In genomic region chr2L:12694823-12695420, dm6 we compare ENCODE assay signal across 1 fruit fly cellular context.
TF ChIP-seq lines count a peak whose summit lies in the region.

Gene IFT43 (minus strand): TSS chr2L:12694988.
Gene PICK1 (plus strand): TSS chr2L:12695033.

TF ChIP-seq in whole organism, embryonic, 481 proteins besides CTCF, POLR2A, EP300 and RAD21 (continued from another document and continues in another):
- TF ChIP-seq prd (optimal IDR thresholded peaks at IDR 0.05; lab: Kevin White, UChicago): no peak
- TF ChIP-seq prd (GFP tag; IDR thresholded peaks at IDR 0.05; lab: Robert Waterston, UW): no peak
- no peak for TF ChIP-seq CG8388 (GFP tag; optimal IDR thresholded peaks at IDR 0.05; lab: Kevin White, UChicago)
- TF ChIP-seq lov (optimal IDR thresholded peaks at IDR 0.05; lab: Kevin White, UChicago): no peak
- TF ChIP-seq lov (GFP tag; IDR thresholded peaks at IDR 0.05; lab: Robert Waterston, UW): no peak
- no peak for TF ChIP-seq CG4820 (GFP tag; optimal IDR thresholded peaks at IDR 0.05; lab: Kevin White, UChicago)
- TF ChIP-seq CG17359 (tag; optimal IDR thresholded peaks at IDR 0.05; lab: Kevin White, UChicago): no peak
- TF ChIP-seq ems (GFP tag; optimal IDR thresholded peaks at IDR 0.05; lab: Kevin White, UChicago): no peak
- no peak for TF ChIP-seq Doc2 (GFP tag; IDR thresholded peaks at IDR 0.05; lab: Robert Waterston, UW)
- TF ChIP-seq mirr (GFP tag; optimal IDR thresholded peaks at IDR 0.05; lab: Kevin White, UChicago): no peak
- no peak for TF ChIP-seq Sox100B (GFP tag; optimal IDR thresholded peaks at IDR 0.05; lab: Kevin White, UChicago)
- no peak for TF ChIP-seq MTF-1 (GFP tag; optimal IDR thresholded peaks at IDR 0.05; lab: Kevin White, UChicago; ENCODE audit: borderline replicate concordance)
- no peak for TF ChIP-seq CG7271 (tag; optimal IDR thresholded peaks at IDR 0.05; lab: Kevin White, UChicago)
- no peak for TF ChIP-seq Mes4 (GFP tag; optimal IDR thresholded peaks at IDR 0.05; lab: Kevin White, UChicago)
- TF ChIP-seq NfI (GFP tag; optimal IDR thresholded peaks at IDR 0.05; lab: Kevin White, UChicago): no peak
- no peak for TF ChIP-seq cato (GFP tag; optimal IDR thresholded peaks at IDR 0.05; lab: Kevin White, UChicago; ENCODE audit: borderline replicate concordance)
- no peak for TF ChIP-seq CG8089 (GFP tag; optimal IDR thresholded peaks at IDR 0.05; lab: Kevin White, UChicago)
- TF ChIP-seq CG8359 (GFP tag; optimal IDR thresholded peaks at IDR 0.05; lab: Kevin White, UChicago; ENCODE audit: borderline replicate concordance): no peak
- no peak for TF ChIP-seq CG34376 (GFP tag; optimal IDR thresholded peaks at IDR 0.05; lab: Kevin White, UChicago)
- peak; percentile 99 for TF ChIP-seq kah (GFP tag; optimal IDR thresholded peaks at IDR 0.05; lab: Kevin White, UChicago)
- TF ChIP-seq onecut (GFP tag; IDR thresholded peaks at IDR 0.05; lab: Robert Waterston, UW): peak; percentile 98
- no peak for TF ChIP-seq Lpt (GFP tag; optimal IDR thresholded peaks at IDR 0.05; lab: Kevin White, UChicago)
- no peak for TF ChIP-seq Oaz (GFP tag; IDR thresholded peaks at IDR 0.05; lab: Robert Waterston, UW)
- peak; percentile 42 for TF ChIP-seq CG4617 (GFP tag; optimal IDR thresholded peaks at IDR 0.05; lab: Kevin White, UChicago; ENCODE audit: borderline replicate concordance)
- TF ChIP-seq Sry-β (GFP tag; optimal IDR thresholded peaks at IDR 0.05; lab: Kevin White, UChicago): peak; percentile 37
- TF ChIP-seq CG9609 (GFP tag; optimal IDR thresholded peaks at IDR 0.05; lab: Kevin White, UChicago): no peak
- peak; percentile 58 for TF ChIP-seq nerfin-1 (tag; optimal IDR thresholded peaks at IDR 0.05; lab: Kevin White, UChicago)
- no peak for TF ChIP-seq NC2β (GFP tag; optimal IDR thresholded peaks at IDR 0.05; lab: Kevin White, UChicago)
- TF ChIP-seq CG10321 (GFP tag; IDR thresholded peaks at IDR 0.05; lab: Robert Waterston, UW): no peak
- TF ChIP-seq CG16779 (GFP tag; IDR thresholded peaks at IDR 0.05; lab: Robert Waterston, UW): no peak
- TF ChIP-seq rib (GFP tag; IDR thresholded peaks at IDR 0.05; lab: Robert Waterston, UW): no peak
- TF ChIP-seq CG10462 (GFP tag; optimal IDR thresholded peaks at IDR 0.05; lab: Kevin White, UChicago): no peak
- TF ChIP-seq CkIIα-i1 (GFP tag; IDR thresholded peaks at IDR 0.05; lab: Robert Waterston, UW): no peak
- TF ChIP-seq sr (GFP tag; IDR thresholded peaks at IDR 0.05; lab: Robert Waterston, UW): no peak
- TF ChIP-seq CG6254 (GFP tag; optimal IDR thresholded peaks at IDR 0.05; lab: Kevin White, UChicago): no peak
- no peak for TF ChIP-seq CG15514 (GFP tag; optimal IDR thresholded peaks at IDR 0.05; lab: Kevin White, UChicago)
- TF ChIP-seq Trl (optimal IDR thresholded peaks at IDR 0.05; lab: Kevin White, UChicago): no peak
- TF ChIP-seq Trl (GFP tag; optimal IDR thresholded peaks at IDR 0.05; lab: Kevin White, UChicago): no peak
- TF ChIP-seq Vsx1 (GFP tag; optimal IDR thresholded peaks at IDR 0.05; lab: Kevin White, UChicago): no peak
- TF ChIP-seq gem (tag; optimal IDR thresholded peaks at IDR 0.05; lab: Kevin White, UChicago): no peak
- TF ChIP-seq Doc3 (GFP tag; IDR thresholded peaks at IDR 0.05; lab: Robert Waterston, UW; ENCODE audit: partially characterized antibody): peak; percentile 69
- TF ChIP-seq emc (GFP tag; optimal IDR thresholded peaks at IDR 0.05; lab: Kevin White, UChicago): no peak
- TF ChIP-seq trem (tag; optimal IDR thresholded peaks at IDR 0.05; lab: Kevin White, UChicago): peak; percentile 54
- no peak for TF ChIP-seq D (optimal IDR thresholded peaks at IDR 0.05; lab: Kevin White, UChicago)
- TF ChIP-seq D (GFP tag; optimal IDR thresholded peaks at IDR 0.05; lab: Kevin White, UChicago): no peak
- no peak for TF ChIP-seq CG10274 (GFP tag; optimal IDR thresholded peaks at IDR 0.05; lab: Kevin White, UChicago)
- no peak for TF ChIP-seq CG2889 (GFP tag; IDR thresholded peaks at IDR 0.05; lab: Robert Waterston, UW)
- TF ChIP-seq gt (GFP tag; IDR thresholded peaks at IDR 0.05; lab: Robert Waterston, UW): no peak
- TF ChIP-seq CG13287 (GFP tag; IDR thresholded peaks at IDR 0.05; lab: Robert Waterston, UW; ENCODE audit: partially characterized antibody): peak; percentile 84
- TF ChIP-seq chinmo (GFP tag; IDR thresholded peaks at IDR 0.05; lab: Robert Waterston, UW; ENCODE audit: partially characterized antibody): no peak
- TF ChIP-seq fd96Cb (tag; optimal IDR thresholded peaks at IDR 0.05; lab: Kevin White, UChicago): no peak
- no peak for TF ChIP-seq fu2 (GFP tag; optimal IDR thresholded peaks at IDR 0.05; lab: Kevin White, UChicago)
- TF ChIP-seq CG10431 (GFP tag; optimal IDR thresholded peaks at IDR 0.05; lab: Kevin White, UChicago): no peak
- peak; percentile 35; the same call in 1 of the 3 replicates for TF ChIP-seq row (GFP tag; IDR thresholded peaks at IDR 0.05; lab: Robert Waterston, UW)
- no peak for TF ChIP-seq CG30020 (tag; optimal IDR thresholded peaks at IDR 0.05; lab: Kevin White, UChicago)
- TF ChIP-seq BtbVII (GFP tag; optimal IDR thresholded peaks at IDR 0.05; lab: Kevin White, UChicago): no peak
- no peak for TF ChIP-seq kay (GFP tag; optimal IDR thresholded peaks at IDR 0.05; lab: Kevin White, UChicago)
- TF ChIP-seq CG9817 (tag; optimal IDR thresholded peaks at IDR 0.05; lab: Kevin White, UChicago): no peak
- no peak for TF ChIP-seq CG4424 (GFP tag; optimal IDR thresholded peaks at IDR 0.05; lab: Kevin White, UChicago)
- TF ChIP-seq slbo (GFP tag; IDR thresholded peaks at IDR 0.05; lab: Robert Waterston, UW): no peak
- TF ChIP-seq CG13894 (tag; optimal IDR thresholded peaks at IDR 0.05; lab: Kevin White, UChicago): no peak
- no peak for TF ChIP-seq CG13624 (GFP tag; optimal IDR thresholded peaks at IDR 0.05; lab: Kevin White, UChicago)
- no peak for TF ChIP-seq tap (tag; optimal IDR thresholded peaks at IDR 0.05; lab: Kevin White, UChicago)
- no peak for TF ChIP-seq CG30403 (GFP tag; optimal IDR thresholded peaks at IDR 0.05; lab: Kevin White, UChicago)
- TF ChIP-seq CG3163 (GFP tag; optimal IDR thresholded peaks at IDR 0.05; lab: Kevin White, UChicago): no peak
- peak; percentile 63 for TF ChIP-seq Sin3A (optimal IDR thresholded peaks at IDR 0.05; lab: Kevin White, UChicago)
- peak; percentile 82 for TF ChIP-seq BEAF-32 (GFP tag; optimal IDR thresholded peaks at IDR 0.05; lab: Kevin White, UChicago)
- peak; percentile 94 for TF ChIP-seq MBD-R2 (GFP tag; IDR thresholded peaks at IDR 0.05; lab: Robert Waterston, UW)
- TF ChIP-seq CG1792 (GFP tag; optimal IDR thresholded peaks at IDR 0.05; lab: Kevin White, UChicago): no peak
- 0 out of 2 replicates have a peak, but pooled peaks have one; percentile 20 for TF ChIP-seq CG3847 (GFP tag; IDR thresholded peaks at IDR 0.05; lab: Robert Waterston, UW)
- no peak for TF ChIP-seq dimm (GFP tag; IDR thresholded peaks at IDR 0.05; lab: Robert Waterston, UW)
- no peak for TF ChIP-seq CG10565 (GFP tag; optimal IDR thresholded peaks at IDR 0.05; lab: Kevin White, UChicago)
- no peak for TF ChIP-seq CG12769 (tag; optimal IDR thresholded peaks at IDR 0.05; lab: Kevin White, UChicago)
- no peak for TF ChIP-seq CG9215 (GFP tag; IDR thresholded peaks at IDR 0.05; lab: Robert Waterston, UW)
- peak; percentile 37 for TF ChIP-seq CG12659 (GFP tag; optimal IDR thresholded peaks at IDR 0.05; lab: Kevin White, UChicago)
- TF ChIP-seq Hsf (GFP tag; optimal IDR thresholded peaks at IDR 0.05; lab: Kevin White, UChicago): no peak
- no peak for TF ChIP-seq Hmr (GFP tag; optimal IDR thresholded peaks at IDR 0.05; lab: Kevin White, UChicago)
- TF ChIP-seq Max (GFP tag; optimal IDR thresholded peaks at IDR 0.05; lab: Kevin White, UChicago): no peak
- TF ChIP-seq ci (GFP tag; IDR thresholded peaks at IDR 0.05; lab: Robert Waterston, UW): 0 out of 3 replicates have a peak, but pooled peaks have one; percentile 33
- TF ChIP-seq sens (GFP tag; lab: Kevin White, UChicago): peak; percentile 46
- no peak for TF ChIP-seq CG30431 (GFP tag; optimal IDR thresholded peaks at IDR 0.05; lab: Kevin White, UChicago)
- TF ChIP-seq Dp (GFP tag; optimal IDR thresholded peaks at IDR 0.05; lab: Kevin White, UChicago): peak; percentile 37
- TF ChIP-seq CG10654 (GFP tag; optimal IDR thresholded peaks at IDR 0.05; lab: Kevin White, UChicago): no peak
- no peak for TF ChIP-seq CG7372 (GFP tag; IDR thresholded peaks at IDR 0.05; lab: Robert Waterston, UW)
- peak; percentile 32 for TF ChIP-seq Neu2 (GFP tag; optimal IDR thresholded peaks at IDR 0.05; lab: Kevin White, UChicago; ENCODE audit: borderline replicate concordance)
- TF ChIP-seq sc (optimal IDR thresholded peaks at IDR 0.05; lab: Kevin White, UChicago): no peak
- no peak for TF ChIP-seq sc (GFP tag; optimal IDR thresholded peaks at IDR 0.05; lab: Kevin White, UChicago)
- no peak for TF ChIP-seq CG13775 (GFP tag; optimal IDR thresholded peaks at IDR 0.05; lab: Kevin White, UChicago)
- TF ChIP-seq CG2129 (GFP tag; IDR thresholded peaks at IDR 0.05; lab: Robert Waterston, UW; ENCODE audit: partially characterized antibody): peak; percentile 52
- peak; percentile 77 for TF ChIP-seq HLH4C (GFP tag; IDR thresholded peaks at IDR 0.05; lab: Robert Waterston, UW; ENCODE audit: partially characterized antibody)
- peak; percentile 83 for TF ChIP-seq Dll (GFP tag; IDR thresholded peaks at IDR 0.05; lab: Robert Waterston, UW; ENCODE audit: partially characterized antibody)
- TF ChIP-seq NFAT (GFP tag; IDR thresholded peaks at IDR 0.05; lab: Robert Waterston, UW): no peak
- TF ChIP-seq CG11093 (GFP tag; IDR thresholded peaks at IDR 0.05; lab: Robert Waterston, UW): no peak
- TF ChIP-seq CG7839 (tag; optimal IDR thresholded peaks at IDR 0.05; lab: Kevin White, UChicago): no peak
- no peak for TF ChIP-seq sd (tag; optimal IDR thresholded peaks at IDR 0.05; lab: Kevin White, UChicago)
- no peak for TF ChIP-seq Rx (GFP tag; IDR thresholded peaks at IDR 0.05; lab: Robert Waterston, UW)
- no peak for TF ChIP-seq vfl (GFP tag; optimal IDR thresholded peaks at IDR 0.05; lab: Kevin White, UChicago)
- TF ChIP-seq CG16813 (GFP tag; IDR thresholded peaks at IDR 0.05; lab: Robert Waterston, UW; ENCODE audit: partially characterized antibody): peak; percentile 72
- no peak for TF ChIP-seq H2.0 (GFP tag; IDR thresholded peaks at IDR 0.05; lab: Robert Waterston, UW)
- TF ChIP-seq dan (GFP tag; IDR thresholded peaks at IDR 0.05; lab: Robert Waterston, UW): no peak
- TF ChIP-seq Fer2 (tag; optimal IDR thresholded peaks at IDR 0.05; lab: Kevin White, UChicago): no peak
- TF ChIP-seq Chrac-16 (GFP tag; optimal IDR thresholded peaks at IDR 0.05; lab: Kevin White, UChicago): no peak
- no peak for TF ChIP-seq CG4360 (GFP tag; IDR thresholded peaks at IDR 0.05; lab: Robert Waterston, UW)
- no peak for TF ChIP-seq Usf (GFP tag; optimal IDR thresholded peaks at IDR 0.05; lab: Kevin White, UChicago)
- TF ChIP-seq Drgx (GFP tag; IDR thresholded peaks at IDR 0.05; lab: Robert Waterston, UW): no peak
- peak; percentile 7; the same call in 1 of the 2 replicates for TF ChIP-seq Xrp1 (GFP tag; IDR thresholded peaks at IDR 0.05; lab: Robert Waterston, UW)
- TF ChIP-seq Gsc (GFP tag; IDR thresholded peaks at IDR 0.05; lab: Robert Waterston, UW): no peak
- no peak for TF ChIP-seq ac (GFP tag; optimal IDR thresholded peaks at IDR 0.05; lab: Kevin White, UChicago)
- TF ChIP-seq GATAe (GFP tag; conservative IDR thresholded peaks at IDR 0.05; lab: Robert Waterston, UW): no peak
- peak; percentile 83 for TF ChIP-seq hbn (GFP tag; IDR thresholded peaks at IDR 0.05; lab: Robert Waterston, UW; ENCODE audit: partially characterized antibody)
- no peak for TF ChIP-seq CG15479 (GFP tag; optimal IDR thresholded peaks at IDR 0.05; lab: Kevin White, UChicago)
- no peak for TF ChIP-seq mam (GFP tag; optimal IDR thresholded peaks at IDR 0.05; lab: Kevin White, UChicago)
- no peak for TF ChIP-seq CG17829 (tag; optimal IDR thresholded peaks at IDR 0.05; lab: Kevin White, UChicago)
- TF ChIP-seq ranshi (GFP tag; IDR thresholded peaks at IDR 0.05; lab: Robert Waterston, UW): no peak
- no peak for TF ChIP-seq Aef1 (GFP tag; IDR thresholded peaks at IDR 0.05; lab: Robert Waterston, UW)
- no peak for TF ChIP-seq Fer3 (tag; optimal IDR thresholded peaks at IDR 0.05; lab: Kevin White, UChicago)
- no peak for TF ChIP-seq Nf-YC (tag; optimal IDR thresholded peaks at IDR 0.05; lab: Kevin White, UChicago)
- no peak for TF ChIP-seq croc (GFP tag; conservative IDR thresholded peaks at IDR 0.05; lab: Robert Waterston, UW)
- no peak for TF ChIP-seq ham (GFP tag; IDR thresholded peaks at IDR 0.05; lab: Robert Waterston, UW)
- no peak for TF ChIP-seq chm (GFP tag; IDR thresholded peaks at IDR 0.05; lab: Robert Waterston, UW)
- TF ChIP-seq CHES-1-like (GFP tag; optimal IDR thresholded peaks at IDR 0.05; lab: Kevin White, UChicago): peak; percentile 4
- no peak for TF ChIP-seq CG2678 (tag; optimal IDR thresholded peaks at IDR 0.05; lab: Kevin White, UChicago)
- TF ChIP-seq pita (GFP tag; optimal IDR thresholded peaks at IDR 0.05; lab: Kevin White, UChicago): no peak
- peak; percentile 61 for TF ChIP-seq Med (GFP tag; lab: Kevin White, UChicago)
- TF ChIP-seq Elba2 (GFP tag; optimal IDR thresholded peaks at IDR 0.05; lab: Kevin White, UChicago): no peak
- no peak for TF ChIP-seq CG18599 (GFP tag; optimal IDR thresholded peaks at IDR 0.05; lab: Kevin White, UChicago)
- TF ChIP-seq CG8281 (tag; optimal IDR thresholded peaks at IDR 0.05; lab: Kevin White, UChicago): no peak
- TF ChIP-seq so (GFP tag; IDR thresholded peaks at IDR 0.05; lab: Robert Waterston, UW): no peak
- TF ChIP-seq Camta (GFP tag; optimal IDR thresholded peaks at IDR 0.05; lab: Kevin White, UChicago): no peak
- TF ChIP-seq CG14014 (GFP tag; IDR thresholded peaks at IDR 0.05; lab: Robert Waterston, UW): no peak
- no peak for TF ChIP-seq da (GFP tag; optimal IDR thresholded peaks at IDR 0.05; lab: Kevin White, UChicago)
- no peak for TF ChIP-seq Ptx1 (GFP tag; IDR thresholded peaks at IDR 0.05; lab: Robert Waterston, UW)
- no peak for TF ChIP-seq cad (GFP tag; optimal IDR thresholded peaks at IDR 0.05; lab: Kevin White, UChicago)
- TF ChIP-seq Ada2b (GFP tag; IDR thresholded peaks at IDR 0.05; lab: Robert Waterston, UW): no peak
- no peak for TF ChIP-seq grau (tag; optimal IDR thresholded peaks at IDR 0.05; lab: Kevin White, UChicago)
- no peak for TF ChIP-seq CG8924 (tag; optimal IDR thresholded peaks at IDR 0.05; lab: Kevin White, UChicago)
- TF ChIP-seq Hr78 (GFP tag; optimal IDR thresholded peaks at IDR 0.05; lab: Kevin White, UChicago): no peak
- TF ChIP-seq Blimp-1 (GFP tag; optimal IDR thresholded peaks at IDR 0.05; lab: Kevin White, UChicago): no peak
- TF ChIP-seq z (GFP tag; IDR thresholded peaks at IDR 0.05; lab: Robert Waterston, UW): no peak
